Worm (Caenorhabditis elegans) whole organism, L2 larva: ENCODE data around the gene mlc-6.

ENCODE experiments used
- C34F6.9 ChIP-seq: fragments of 150-350 bp; optimal IDR thresholded peaks from 2 replicates; lab custom pipeline; 2014; ENCODE audit warnings: missing biosample characterization, missing genetic modification characterization
- Y55F3AM.14 ChIP-seq: fragments of 200-800 bp; sonication (Bioruptor generic); optimal IDR thresholded peaks from 2 replicates; lab custom pipeline; 2018; ENCODE audit warnings: mild to moderate bottlenecking, missing genetic modification characterization, missing compliant biosample characterization
- ZK546.5 ChIP-seq: sonication (generic microtip); optimal IDR thresholded peaks from 2 replicates; lab custom pipeline; 2017; ENCODE audit warnings: missing biosample characterization, missing genetic modification characterization
- aly-2 ChIP-seq: fragments of 150-350 bp; optimal IDR thresholded peaks from 2 replicates; lab custom pipeline; 2014; ENCODE audit warnings: missing biosample characterization, missing genetic modification characterization
- ama-1 ChIP-seq: fragments of 150-350 bp; optimal IDR thresholded peaks from 2 replicates; lab custom pipeline; 2018; ENCODE audit warnings: inconsistent platforms
- blmp-1 ChIP-seq: sonication (generic microtip); optimal IDR thresholded peaks from 2 replicates; lab custom pipeline; 2017; ENCODE audit warnings: missing genetic modification characterization, mild to moderate bottlenecking, missing compliant biosample characterization, antibody characterized with exemption, moderate library complexity; ENCODE audit not compliant: insufficient read depth
- ceh-16 ChIP-seq: fragments of 150-350 bp; optimal IDR thresholded peaks from 2 replicates; lab custom pipeline; 2014; ENCODE audit warnings: missing biosample characterization, missing genetic modification characterization
- ceh-82 ChIP-seq: fragments of 150-350 bp; optimal IDR thresholded peaks from 2 replicates; lab custom pipeline; 2014; ENCODE audit warnings: missing biosample characterization, missing genetic modification characterization
- crh-2 ChIP-seq: sonication (generic microtip); optimal IDR thresholded peaks from 2 replicates; lab custom pipeline; 2017; ENCODE audit warnings: missing biosample characterization, missing genetic modification characterization
- dmd-4 ChIP-seq: sonication (generic microtip); optimal IDR thresholded peaks from 2 replicates; lab custom pipeline; 2017; ENCODE audit warnings: missing biosample characterization, missing genetic modification characterization
- egl-27 ChIP-seq: sonication (generic microtip); optimal IDR thresholded peaks from 3 replicates; lab custom pipeline; 2017; ENCODE audit warnings: missing biosample characterization, missing genetic modification reagents, missing genetic modification characterization
- elt-1 ChIP-seq: fragments of 150-350 bp; optimal IDR thresholded peaks from 2 replicates; lab custom pipeline; 2014; ENCODE audit warnings: missing biosample characterization, missing genetic modification characterization
- elt-3 ChIP-seq: sonication (generic microtip); optimal IDR thresholded peaks from 2 replicates; lab custom pipeline; 2017; ENCODE audit warnings: missing biosample characterization, missing genetic modification characterization
- lin-11 ChIP-seq: fragments of 150-350 bp; sonication (generic microtip); optimal IDR thresholded peaks from 2 replicates; lab custom pipeline; 2014; ENCODE audit warnings: missing biosample characterization, missing genetic modification characterization, inconsistent platforms, mixed read lengths
- lin-13 ChIP-seq: fragments of 150-350 bp; optimal IDR thresholded peaks from 2 replicates; lab custom pipeline; 2014; ENCODE audit warnings: missing biosample characterization, missing genetic modification reagents, missing genetic modification characterization
- lin-39 ChIP-seq: fragments of 150-350 bp; optimal IDR thresholded peaks from 2 replicates; lab custom pipeline; 2014; ENCODE audit warnings: missing biosample characterization, missing genetic modification reagents, missing genetic modification characterization
- lsy-2 ChIP-seq, 2 experiments: fragments of 150-350 bp in 1 of 2; sonication (generic microtip) in 1 of 2; optimal IDR thresholded peaks; 2 replicates each; lab custom pipeline; 2014 to 2017; ENCODE audit warnings: missing biosample characterization in 2 of 2, missing genetic modification characterization in 2 of 2
- mab-5 ChIP-seq: fragments of 150-350 bp; optimal IDR thresholded peaks from 2 replicates; lab custom pipeline; 2014; ENCODE audit warnings: missing biosample characterization, missing genetic modification characterization
- mbf-1 ChIP-seq: sonication (generic microtip); optimal IDR thresholded peaks from 2 replicates; lab custom pipeline; 2017; ENCODE audit warnings: missing biosample characterization, missing genetic modification characterization
- mdl-1 ChIP-seq, 2 experiments: fragments of 150-350 bp in 1 of 2; sonication (generic microtip) in 1 of 2; optimal IDR thresholded peaks; 2 replicates each; lab custom pipeline; 2017; ENCODE audit warnings: missing biosample characterization in 2 of 2, missing genetic modification characterization in 2 of 2
- nhr-11 ChIP-seq: fragments of 150-350 bp; optimal IDR thresholded peaks from 2 replicates; lab custom pipeline; 2014; ENCODE audit warnings: missing biosample characterization, missing genetic modification characterization
- nhr-12 ChIP-seq: fragments of 150-350 bp; optimal IDR thresholded peaks from 2 replicates; lab custom pipeline; 2014; ENCODE audit warnings: missing biosample characterization, missing genetic modification characterization
- nhr-129 ChIP-seq: fragments of 150-350 bp; optimal IDR thresholded peaks from 2 replicates; lab custom pipeline; 2014; ENCODE audit warnings: missing biosample characterization, missing genetic modification characterization
- nhr-23 ChIP-seq: fragments of 150-350 bp; optimal IDR thresholded peaks from 2 replicates; lab custom pipeline; 2014; ENCODE audit warnings: missing biosample characterization, missing genetic modification reagents, missing genetic modification characterization
- nhr-25 ChIP-seq: fragments of 150-350 bp; sonication (generic microtip); optimal IDR thresholded peaks from 3 replicates; lab custom pipeline; 2014; ENCODE audit warnings: missing biosample characterization, missing genetic modification characterization
- nhr-77 ChIP-seq: fragments of 150-350 bp; optimal IDR thresholded peaks from 2 replicates; lab custom pipeline; 2014; ENCODE audit warnings: missing biosample characterization, missing genetic modification characterization
- peb-1 ChIP-seq: fragments of 150-350 bp; optimal IDR thresholded peaks from 2 replicates; lab custom pipeline; 2014; ENCODE audit warnings: missing biosample characterization, missing genetic modification characterization
- sem-4 ChIP-seq: fragments of 150-350 bp; optimal IDR thresholded peaks from 2 replicates; lab custom pipeline; 2014; ENCODE audit warnings: missing biosample characterization, missing genetic modification reagents, missing genetic modification characterization
- skn-1 ChIP-seq: sonication (generic microtip); optimal IDR thresholded peaks from 2 replicates; lab custom pipeline; 2017; ENCODE audit warnings: missing biosample characterization, missing genetic modification characterization
- sma-9 ChIP-seq, 2 experiments: fragments of 150-350 bp in 1 of 2; sonication (generic microtip) in 1 of 2; optimal IDR thresholded peaks; 2 replicates each; lab custom pipeline; 2014 to 2016; ENCODE audit warnings: missing genetic modification characterization in 2 of 2, mild to moderate bottlenecking in 1 of 2, missing biosample characterization in 1 of 2, missing compliant biosample characterization in 1 of 2, missing genetic modification reagents in 1 of 2, moderate library complexity in 1 of 2
- snpc-4 ChIP-seq: fragments of 150-350 bp; optimal IDR thresholded peaks from 2 replicates; lab custom pipeline; 2014; ENCODE audit warnings: missing biosample characterization, missing genetic modification characterization
- unc-39 ChIP-seq: fragments of 150-350 bp; optimal IDR thresholded peaks from 2 replicates; lab custom pipeline; 2014; ENCODE audit warnings: missing biosample characterization, missing genetic modification characterization
- unc-62 ChIP-seq: fragments of 150-350 bp; optimal IDR thresholded peaks from 2 replicates; lab custom pipeline; 2014; ENCODE audit warnings: missing biosample characterization, missing genetic modification reagents, missing genetic modification characterization
- ztf-1 ChIP-seq: fragments of 200-800 bp; sonication (Bioruptor generic); conservative IDR thresholded peaks from 2 replicates; pipeline ENCODE4 v1.3.6; 2022; ENCODE audit warnings: missing genetic modification characterization, missing compliant biosample characterization
- ztf-11 ChIP-seq: sonication (generic microtip); optimal IDR thresholded peaks from 2 replicates; lab custom pipeline; 2017; ENCODE audit warnings: missing biosample characterization, missing genetic modification characterization
- ztf-4 ChIP-seq: fragments of 150-350 bp; optimal IDR thresholded peaks from 2 replicates; lab custom pipeline; 2014; ENCODE audit warnings: missing biosample characterization, missing genetic modification characterization

mlc-6 gene

ce11 chrX:14281526-14281925 is 35.1 kb upstream of the mlc-6 start, which contains the start of gene E02H4.2:
E02H4.2 (minus strand) TSS chrX:14281626.
- no peak for TF ChIP-seq sma-9 (GFP tag; optimal IDR thresholded peaks at IDR 0.05; lab: Kevin White, UChicago)
- TF ChIP-seq sma-9 (tag; optimal IDR thresholded peaks at IDR 0.05; lab: Kevin White, UChicago), result no peak
- TF ChIP-seq, all 48 proteins: peak for 0

- no peak for TF ChIP-seq skn-1
- no peak for TF ChIP-seq mbf-1 (tag; lab: Kevin White, UChicago)
- no peak for TF ChIP-seq nhr-23 (tag; lab: Kevin White, UChicago)
- TF ChIP-seq elt-3, result no peak
- TF ChIP-seq nhr-12 (tag; lab: Kevin White, UChicago), result no peak
- no peak for TF ChIP-seq mab-5
- no peak for TF ChIP-seq lin-39 (tag; lab: Kevin White, UChicago)
- TF ChIP-seq ama-1 (lab: Kevin White, UChicago), result no peak
- no peak for TF ChIP-seq sma-9 (GFP tag; optimal IDR thresholded peaks at IDR 0.05; lab: Kevin White, UChicago)
- no peak for TF ChIP-seq sma-9 (tag; optimal IDR thresholded peaks at IDR 0.05; lab: Kevin White, UChicago)
- TF ChIP-seq aly-2, result no peak
- no peak for TF ChIP-seq nhr-11 (tag; lab: Kevin White, UChicago)
- TF ChIP-seq crh-2 (tag; lab: Kevin White, UChicago), result no peak
- TF ChIP-seq nhr-77 (tag; lab: Kevin White, UChicago), result no peak
- no peak for TF ChIP-seq nhr-129 (tag; lab: Kevin White, UChicago)
- no peak for TF ChIP-seq ZK546.5 (tag; lab: Kevin White, UChicago)
- TF ChIP-seq unc-62 (GFP tag; lab: Kevin White, UChicago), result no peak
- no peak for TF ChIP-seq sem-4 (tag; lab: Kevin White, UChicago)
- TF ChIP-seq dmd-4 (tag; lab: Kevin White, UChicago), result no peak
- TF ChIP-seq unc-39 (tag; lab: Kevin White, UChicago), result no peak
Measured at ce11 chrX:14267781-14268180, 21.4 kb upstream of the mlc-6 start, which contains the start of gene del-1. del-1 (plus strand) TSS chrX:14268081.

ce11 chrX:14267170-14267569 is 20.8 kb upstream of the mlc-6 start:
- TF ChIP-seq dmd-4 (tag; lab: Kevin White, UChicago), result no peak
- peak; percentile 29 for TF ChIP-seq elt-1 (tag; lab: Kevin White, UChicago)

ce11 chrX:14263473-14263872 is 17.1 kb upstream of the mlc-6 start, which contains the start of gene E02H4.8:
E02H4.8 (minus strand) TSS chrX:14263573.
- TF ChIP-seq nhr-11 (tag; lab: Kevin White, UChicago) (no peak), skn-1 (no peak), egl-27 (no peak), mbf-1 (tag; lab: Kevin White, UChicago) (no peak), lin-13 (no peak)

DNA sequence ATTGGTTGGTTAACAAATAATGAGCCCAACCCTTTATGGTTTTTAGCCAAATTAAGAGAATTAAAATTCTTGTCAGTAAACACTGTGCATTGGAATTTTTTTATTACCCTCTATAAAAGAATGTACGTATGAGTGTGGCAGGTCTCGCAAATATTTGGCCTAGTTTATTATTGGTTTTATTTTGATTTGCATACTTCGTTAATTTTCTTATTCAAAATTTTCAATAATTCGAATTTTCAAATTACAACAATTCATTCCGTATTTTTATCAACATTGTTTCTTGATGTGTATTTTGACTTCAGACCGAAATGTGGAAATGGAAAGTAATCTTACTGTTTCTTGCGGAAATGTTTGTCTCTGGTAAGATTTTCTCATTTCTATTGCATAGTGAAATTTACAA is 11.2 kb upstream of the mlc-6 start, which contains the start of gene E02H4.4:
E02H4.4 (plus strand) TSS at position 301 of the 400 bp plus-strand sequence.
- no peak for TF ChIP-seq nhr-129 (tag; lab: Kevin White, UChicago)
- no peak for TF ChIP-seq skn-1
- no peak for TF ChIP-seq ceh-82 (tag; lab: Kevin White, UChicago)
- no peak for TF ChIP-seq Y55F3AM.14 (GFP tag; lab: Kevin White, UChicago)
- TF ChIP-seq peb-1 (tag; lab: Kevin White, UChicago), result no peak
- TF ChIP-seq dmd-4 (tag; lab: Kevin White, UChicago), result no peak
- no peak for TF ChIP-seq ztf-11 (tag; lab: Kevin White, UChicago)
- TF ChIP-seq lin-13, result no peak
- TF ChIP-seq sem-4 (tag; lab: Kevin White, UChicago), result no peak
- no peak for TF ChIP-seq mdl-1 (tag; optimal IDR thresholded peaks at IDR 0.05; lab: Kevin White, UChicago)
- no peak for TF ChIP-seq unc-62 (GFP tag; lab: Kevin White, UChicago)
- TF ChIP-seq ztf-4, result no peak
- TF ChIP-seq mab-5, result no peak
- TF ChIP-seq, all 48 proteins: peak for 0

DNA sequence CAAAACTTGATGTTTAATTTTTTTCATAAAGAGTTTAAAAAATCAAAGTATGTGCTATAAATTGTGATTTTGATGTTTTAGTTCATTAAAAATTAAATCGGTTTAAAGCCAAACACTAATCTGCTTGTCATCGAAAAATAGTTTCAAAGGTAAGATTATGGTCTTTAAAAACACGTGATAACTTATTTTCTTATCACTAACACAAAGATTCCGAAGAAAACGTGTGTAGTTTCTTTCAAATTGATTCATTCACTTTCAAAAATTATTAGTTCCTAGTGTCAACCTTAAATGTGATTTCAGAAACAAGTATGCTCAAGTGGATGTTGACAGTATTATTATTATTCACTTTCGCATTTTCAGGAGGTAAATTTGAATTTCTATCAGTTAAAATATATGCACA is 9.6 kb upstream of the mlc-6 start, which contains the start of gene E02H4.7:
E02H4.7 (plus strand) TSS at position 301 of the 400 bp plus-strand sequence.
- TF ChIP-seq ama-1 (lab: Kevin White, UChicago), result no peak

DNA sequence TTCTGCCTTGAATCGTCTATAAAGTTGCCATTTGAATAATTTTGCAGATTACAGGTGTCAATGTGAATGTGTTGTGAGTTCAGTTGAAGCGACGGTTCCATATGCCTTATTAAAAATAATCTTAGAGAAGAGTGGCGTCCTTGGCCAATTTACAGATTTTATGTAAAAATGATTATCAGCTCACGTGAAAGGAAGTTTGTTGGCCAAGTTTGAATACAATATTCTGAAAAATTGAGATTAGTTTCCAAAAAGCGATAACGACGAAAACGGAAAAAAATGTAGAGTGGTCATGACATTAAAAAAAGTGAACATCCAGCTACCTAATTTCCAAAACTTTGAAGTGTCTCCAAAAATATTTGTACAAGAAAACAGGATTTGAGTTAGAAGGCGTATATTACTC is 8.6 kb upstream of the mlc-6 start, which contains the start of gene E02H4.5:
E02H4.5 (minus strand) TSS at position 101 of the 400 bp plus-strand sequence.
- TF ChIP-seq ceh-16 (tag; lab: Kevin White, UChicago), result no peak
- no peak for TF ChIP-seq C34F6.9
- TF ChIP-seq ama-1 (lab: Kevin White, UChicago), result no peak
- TF ChIP-seq nhr-11 (tag; lab: Kevin White, UChicago), result no peak
- TF ChIP-seq unc-39 (tag; lab: Kevin White, UChicago), result no peak
- no peak for TF ChIP-seq ztf-4
- no peak for TF ChIP-seq lin-13
- TF ChIP-seq lsy-2 (tag; optimal IDR thresholded peaks at IDR 0.05; lab: Kevin White, UChicago), result no peak
- TF ChIP-seq ztf-1 (GFP tag; lab: Robert Waterston, UW), result no peak
- TF ChIP-seq lin-39 (tag; lab: Kevin White, UChicago), result no peak
- no peak for TF ChIP-seq blmp-1 (tag; lab: Kevin White, UChicago)
- no peak for TF ChIP-seq snpc-4 (tag; lab: Kevin White, UChicago)
- TF ChIP-seq lin-11 (tag; lab: Kevin White, UChicago), result no peak
- no peak for TF ChIP-seq mdl-1 (tag; optimal IDR thresholded peaks at IDR 0.05; lab: Kevin White, UChicago)
- no peak for TF ChIP-seq aly-2
- TF ChIP-seq sem-4 (tag; lab: Kevin White, UChicago), result no peak
- TF ChIP-seq Y55F3AM.14 (GFP tag; lab: Kevin White, UChicago), result no peak
- TF ChIP-seq nhr-25 (tag; lab: Kevin White, UChicago), result no peak
